Worm (Caenorhabditis elegans): ENCODE data around the gene ZC513.2.

Gene ZC513.2

DNA sequence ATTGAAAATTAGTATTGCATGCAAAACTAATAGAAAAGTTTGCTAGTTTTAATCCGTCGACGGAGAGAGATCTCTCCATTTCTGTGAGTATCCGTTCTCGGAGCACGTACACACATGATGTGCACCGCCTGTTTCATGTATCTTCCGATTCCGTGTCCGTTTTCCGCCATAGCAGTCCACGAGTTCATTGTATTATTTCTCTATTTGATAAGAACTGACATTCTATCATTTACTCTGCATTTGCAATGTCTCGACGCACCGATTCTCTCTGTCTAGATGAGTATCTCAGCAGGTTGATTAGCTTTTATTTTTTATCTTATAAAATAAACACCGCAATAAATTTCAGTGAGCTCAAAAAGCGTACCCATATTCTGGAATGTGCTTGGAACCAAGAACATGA, 35.3 kb upstream of the ZC513.2 start:
- TF ChIP-seq lir-3 (tag; optimal IDR thresholded peaks at IDR 0.05; ENCODE audit: poor library complexity) (no peak), elt-2 (tag; optimal IDR thresholded peaks at IDR 0.05) (peak; percentile 18)

DNA sequence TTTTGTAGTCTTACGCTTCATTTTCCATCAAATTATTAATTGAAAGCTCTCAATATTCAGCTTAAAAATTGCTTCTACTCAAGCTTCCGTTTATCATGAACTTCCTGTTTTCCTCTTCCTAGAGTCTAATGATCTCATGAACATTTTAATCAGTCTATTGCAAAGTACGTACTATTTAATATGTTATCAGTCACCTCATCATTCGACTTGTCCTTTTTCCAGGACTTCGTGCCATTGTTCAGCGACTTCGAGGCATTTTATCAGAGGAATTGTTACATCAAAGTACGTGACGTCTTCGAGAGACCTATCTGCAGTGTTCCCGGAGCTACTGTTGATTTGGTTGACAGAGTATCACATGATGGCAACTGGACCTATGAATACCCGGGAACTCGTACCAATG, 34.4 kb upstream of the ZC513.2 start:
- TF ChIP-seq pqm-1 (tag; optimal IDR thresholded peaks at IDR 0.05) (peak; percentile 1), elt-2 (tag; optimal IDR thresholded peaks at IDR 0.05) (peak; percentile 17), nhr-85 (tag) (no peak)

DNA sequence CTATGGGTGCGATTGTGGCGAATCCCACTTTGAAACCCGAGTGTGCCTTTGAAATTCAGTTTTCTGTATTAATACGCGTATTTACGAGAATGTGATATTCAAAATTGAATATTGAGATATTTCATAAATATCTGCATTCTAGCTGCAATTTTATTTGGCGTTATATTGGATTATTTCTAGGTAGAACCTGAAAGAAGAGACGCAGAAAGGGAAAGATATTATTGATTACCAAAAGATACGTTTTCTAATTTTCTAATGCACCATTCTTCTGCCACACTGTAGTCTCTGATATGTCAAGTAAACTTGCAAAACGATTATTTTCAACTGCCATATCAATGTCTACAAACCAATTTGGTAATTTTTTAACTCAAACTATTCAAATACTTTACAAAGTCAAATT, 32.2 kb upstream of the ZC513.2 start, which contains the start of gene ech-3:
Gene ech-3, plus strand, starts transcription at position 178 of the 400 bp plus-strand sequence.
- TF ChIP-seq snpc-4 (tag; optimal IDR thresholded peaks at IDR 0.05) (no peak), blmp-1 (tag; optimal IDR thresholded peaks at IDR 0.05) (peak; percentile 8), nhr-20 (tag; optimal IDR thresholded peaks at IDR 0.05) (peak; percentile 31), lin-13 (GFP tag; optimal IDR thresholded peaks at IDR 0.05) (no peak), efl-1 (optimal IDR thresholded peaks at IDR 0.05) (peak in 1 of 2 experiments; percentile 5), efl-1 (GFP tag; optimal IDR thresholded peaks at IDR 0.05 in 1 of 2) (peak in 1 of 2 experiments; percentile 84), lin-35 (GFP tag; optimal IDR thresholded peaks at IDR 0.05) (peak in 1 of 2 experiments; percentile 30)

DNA sequence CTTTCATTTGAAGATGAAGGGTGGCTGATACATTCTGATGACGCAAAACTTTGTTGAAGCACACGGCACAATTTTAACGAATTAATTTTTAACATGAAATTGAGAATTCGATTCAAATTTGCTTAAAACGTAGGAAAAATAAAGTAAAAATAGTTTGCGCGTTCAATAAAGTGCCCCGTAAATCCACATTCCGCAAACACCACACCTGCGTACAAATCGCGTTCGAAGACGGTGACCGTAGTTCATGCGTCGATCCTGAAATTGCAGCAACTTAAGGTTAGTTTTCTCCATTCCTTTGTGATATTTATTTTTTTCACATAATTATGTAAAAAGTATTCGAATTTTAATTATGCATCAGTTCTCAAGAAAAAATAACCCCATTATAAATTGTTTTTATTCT, 29.5 kb upstream of the ZC513.2 start, which contains the start of gene F43H9.3:
Gene F43H9.3, minus strand, starts transcription at position 189 of the 400 bp plus-strand sequence.
- TF ChIP-seq pqm-1 (tag; optimal IDR thresholded peaks at IDR 0.05) = no peak
- peak; percentile 19 for TF ChIP-seq snu-23 (GFP tag; optimal IDR thresholded peaks at IDR 0.05)
- TF ChIP-seq lsy-2 (tag; optimal IDR thresholded peaks at IDR 0.05) = peak; percentile 28 to 95
- peak; percentile 62 to 70 for TF ChIP-seq efl-1 (optimal IDR thresholded peaks at IDR 0.05)
- peak; percentile 61 to 79 for TF ChIP-seq efl-1 (GFP tag; optimal IDR thresholded peaks at IDR 0.05 in 1 of 2)
- TF ChIP-seq dpl-1 (GFP tag; optimal IDR thresholded peaks at IDR 0.05) = peak in 2 of 3 experiments; percentile 47 to 60
- TF ChIP-seq unc-130 (tag; optimal IDR thresholded peaks at IDR 0.05) = peak; percentile 28
- peak; percentile 55 for TF ChIP-seq C16A3.4 (tag; optimal IDR thresholded peaks at IDR 0.05)
- no peak for TF ChIP-seq sup-37 (GFP tag; optimal IDR thresholded peaks at IDR 0.05)
- TF ChIP-seq lin-35 (GFP tag; optimal IDR thresholded peaks at IDR 0.05) = peak; percentile 29 to 58
- TF ChIP-seq mdl-1 (tag; optimal IDR thresholded peaks at IDR 0.05) = peak in 1 of 2 experiments; percentile 17
- TF ChIP-seq fkh-10 (GFP tag; optimal IDR thresholded peaks at IDR 0.05) = no peak
- peak; percentile 80 for TF ChIP-seq F16B12.6 (tag; optimal IDR thresholded peaks at IDR 0.05)

DNA sequence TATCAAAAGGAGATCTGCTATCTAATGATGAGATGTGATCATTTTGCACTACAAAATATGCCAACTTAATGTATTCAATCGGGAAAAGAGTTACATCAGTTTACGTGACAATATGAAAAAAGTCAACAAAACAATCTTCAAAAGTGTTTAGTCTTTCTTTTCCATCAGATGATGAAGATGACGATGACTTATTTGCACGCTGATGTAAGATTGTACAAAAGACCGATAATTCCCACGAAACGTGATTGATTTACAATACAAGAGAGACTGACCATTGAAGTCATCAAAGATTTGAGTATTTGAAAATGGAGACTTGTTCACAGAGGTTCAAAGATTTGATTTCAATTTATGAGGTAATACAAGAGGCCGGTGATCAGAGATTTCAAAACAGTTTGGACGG, 29.0 kb upstream of the ZC513.2 start:
- TF ChIP-seq F16B12.6 (tag; optimal IDR thresholded peaks at IDR 0.05) = no peak
- no peak for TF ChIP-seq unc-130 (tag; optimal IDR thresholded peaks at IDR 0.05)
- no peak for TF ChIP-seq C34B4.2 (tag; optimal IDR thresholded peaks at IDR 0.05)
- TF ChIP-seq efl-1 (optimal IDR thresholded peaks at IDR 0.05) = no peak
- peak in 1 of 2 experiments; percentile 43 for TF ChIP-seq efl-1 (GFP tag; optimal IDR thresholded peaks at IDR 0.05 in 1 of 2)
- no peak for TF ChIP-seq unc-30 (tag; optimal IDR thresholded peaks at IDR 0.05)
- no peak for TF ChIP-seq nhr-47 (tag; optimal IDR thresholded peaks at IDR 0.05)
- no peak for TF ChIP-seq vab-15 (tag; optimal IDR thresholded peaks at IDR 0.05)
- TF ChIP-seq pag-3 (tag; optimal IDR thresholded peaks at IDR 0.05; ENCODE audit: borderline replicate concordance, insufficient read depth) = no peak
- TF ChIP-seq dsc-1 (tag; optimal IDR thresholded peaks at IDR 0.05) = no peak
- TF ChIP-seq sup-37 (GFP tag; optimal IDR thresholded peaks at IDR 0.05) = no peak
- no peak for TF ChIP-seq sptf-1 (tag; optimal IDR thresholded peaks at IDR 0.05)
- no peak for TF ChIP-seq zip-4 (GFP tag; optimal IDR thresholded peaks at IDR 0.05)
- TF ChIP-seq efl-3 (GFP tag; optimal IDR thresholded peaks at IDR 0.05) = no peak
- TF ChIP-seq pqm-1 (tag; optimal IDR thresholded peaks at IDR 0.05) = no peak
- no peak for TF ChIP-seq nhr-90 (tag; optimal IDR thresholded peaks at IDR 0.05; ENCODE audit: poor library complexity)
- TF ChIP-seq nhr-20 (tag; optimal IDR thresholded peaks at IDR 0.05) = peak; percentile 52
- no peak for TF ChIP-seq nhr-12 (tag; optimal IDR thresholded peaks at IDR 0.05)
- TF ChIP-seq fkh-4 (tag; optimal IDR thresholded peaks at IDR 0.05; ENCODE audit: borderline replicate concordance) = no peak
- no peak for TF ChIP-seq elt-3 (tag; optimal IDR thresholded peaks at IDR 0.05)
- TF ChIP-seq lir-3 (tag; optimal IDR thresholded peaks at IDR 0.05; ENCODE audit: poor library complexity) = no peak
- TF ChIP-seq lin-14 (GFP tag; optimal IDR thresholded peaks at IDR 0.05) = peak; percentile 57
- TF ChIP-seq mep-1 (tag; optimal IDR thresholded peaks at IDR 0.05) = peak; percentile 23
- TF ChIP-seq aha-1 (tag; optimal IDR thresholded peaks at IDR 0.05) = no peak
- TF ChIP-seq lin-13 (GFP tag; optimal IDR thresholded peaks at IDR 0.05) = no peak
- no peak for TF ChIP-seq C04F5.9 (tag; optimal IDR thresholded peaks at IDR 0.05)
- TF ChIP-seq tlp-1 (tag; optimal IDR thresholded peaks at IDR 0.05) = no peak
- no peak for TF ChIP-seq ceh-90 (tag; optimal IDR thresholded peaks at IDR 0.05)
- TF ChIP-seq lsy-2 (tag; optimal IDR thresholded peaks at IDR 0.05) = no peak
- no peak for TF ChIP-seq skn-1 (tag; optimal IDR thresholded peaks at IDR 0.05)
- TF ChIP-seq tbx-2 (tag; optimal IDR thresholded peaks at IDR 0.05) = no peak
- TF ChIP-seq unc-86 (tag; optimal IDR thresholded peaks at IDR 0.05) = no peak
- TF ChIP-seq nhr-11 (tag; optimal IDR thresholded peaks at IDR 0.05) = no peak

Data from whole organism, L1 larva.